Worm (Caenorhabditis elegans) whole organism, young adult: ENCODE results near the gene fbxa-22.

ENCODE experiments used
- K11D2.4 ChIP-seq: fragments of 200-800 bp; sonication (Bioruptor generic); IDR thresholded peaks from 2 replicates; pipeline ENCODE4 v1.3.6; 2022; ENCODE audit warnings: missing genetic modification reagents, missing genetic modification characterization, missing compliant biosample characterization
- attf-6 ChIP-seq: fragments of 200-800 bp; sonication (Bioruptor generic); IDR thresholded peaks from 2 replicates; pipeline ENCODE4 v1.3.6; 2022; ENCODE audit warnings: missing genetic modification reagents, missing genetic modification characterization, missing compliant biosample characterization
- hlh-12 ChIP-seq: sonication (generic microtip); optimal IDR thresholded peaks from 2 replicates; lab custom pipeline; 2016; ENCODE audit warnings: missing genetic modification characterization, missing compliant biosample characterization

ce11 chrIII:964637-965036, 26.0 kb downstream of the fbxa-22 start:
- TF ChIP-seq hlh-12 (tag; lab: Kevin White, UChicago) (no peak), K11D2.4 (GFP tag; lab: Robert Waterston, UW) (no peak), attf-6 (GFP tag; lab: Robert Waterston, UW) (no peak)
